Fruit fly (Drosophila melanogaster): ENCODE results near the gene mre11.

Gene mre11

dm6 chr2L:11277927-11278351 lies 4.0 kb upstream of the mre11 start, which contains the start of gene CG33695 (continued):
- TF ChIP-seq ssp (GFP tag; IDR thresholded peaks at IDR 0.05) = peak; percentile 42; the same call in 1 of the 2 replicates
- TF ChIP-seq hbn (GFP tag; IDR thresholded peaks at IDR 0.05; ENCODE audit: partially characterized antibody) = peak; percentile 71
- peak; percentile 64 for TF ChIP-seq CG4424 (GFP tag; optimal IDR thresholded peaks at IDR 0.05)
- TF ChIP-seq CG9876 (GFP tag; optimal IDR thresholded peaks at IDR 0.05) = peak; percentile 42
- TF ChIP-seq Hey (tag; optimal IDR thresholded peaks at IDR 0.05) = no peak
- TF ChIP-seq jing (GFP tag; optimal IDR thresholded peaks at IDR 0.05) = no peak
- TF ChIP-seq CrebB (tag; optimal IDR thresholded peaks at IDR 0.05) = no peak
- TF ChIP-seq fd64A (GFP tag; optimal IDR thresholded peaks at IDR 0.05) = no peak
- TF ChIP-seq CG2712 (tag; optimal IDR thresholded peaks at IDR 0.05) = peak; percentile 41
- TF ChIP-seq kah (GFP tag; optimal IDR thresholded peaks at IDR 0.05) = no peak
- peak; percentile 43 for TF ChIP-seq CG34376 (GFP tag; optimal IDR thresholded peaks at IDR 0.05)
- no peak for TF ChIP-seq CG15696 (tag; optimal IDR thresholded peaks at IDR 0.05)
- TF ChIP-seq cg (GFP tag; optimal IDR thresholded peaks at IDR 0.05) = no peak
- peak; percentile 59 for TF ChIP-seq slp2 (GFP tag; optimal IDR thresholded peaks at IDR 0.05)
- no peak for TF ChIP-seq CG11695 (GFP tag; IDR thresholded peaks at IDR 0.05)
- TF ChIP-seq CG1529 (GFP tag; optimal IDR thresholded peaks at IDR 0.05) = no peak
- no peak for TF ChIP-seq CG9727 (GFP tag; optimal IDR thresholded peaks at IDR 0.05)
- TF ChIP-seq ewg (GFP tag; optimal IDR thresholded peaks at IDR 0.05) = no peak
- peak; percentile 62 for TF ChIP-seq Atf6 (GFP tag; IDR thresholded peaks at IDR 0.05)
- TF ChIP-seq otp (GFP tag; IDR thresholded peaks at IDR 0.05) = no peak
- peak; percentile 58 for TF ChIP-seq CG16863 (GFP tag; optimal IDR thresholded peaks at IDR 0.05)
- TF ChIP-seq H2.0 (GFP tag; IDR thresholded peaks at IDR 0.05) = peak; percentile 28; the same call in 1 of the 2 replicates
- TF ChIP-seq grau (tag; optimal IDR thresholded peaks at IDR 0.05) = peak; percentile 56
- TF ChIP-seq wor (GFP tag; IDR thresholded peaks at IDR 0.05) = no peak
- peak; percentile 45 for TF ChIP-seq eyg (GFP tag; optimal IDR thresholded peaks at IDR 0.05)
- peak; percentile 12 for TF ChIP-seq CG3065 (GFP tag; optimal IDR thresholded peaks at IDR 0.05)
- TF ChIP-seq mirr (GFP tag; optimal IDR thresholded peaks at IDR 0.05) = no peak
- peak; percentile 38 for TF ChIP-seq gfzf (GFP tag; optimal IDR thresholded peaks at IDR 0.05)
- peak; percentile 85 for TF ChIP-seq CG9932 (GFP tag; IDR thresholded peaks at IDR 0.05)
- no peak; the same call in 1 of the 2 replicates for TF ChIP-seq E2f1 (GFP tag; IDR thresholded peaks at IDR 0.05)
- TF ChIP-seq disco-r (GFP tag; optimal IDR thresholded peaks at IDR 0.05) = no peak
- TF ChIP-seq Rx (GFP tag; IDR thresholded peaks at IDR 0.05) = no peak
- peak; percentile 11 for TF ChIP-seq CTCF (GFP tag; optimal IDR thresholded peaks at IDR 0.05)
- no peak for TF ChIP-seq pfk (GFP tag; optimal IDR thresholded peaks at IDR 0.05)
- no peak for TF ChIP-seq sr (GFP tag; IDR thresholded peaks at IDR 0.05)
- TF ChIP-seq CG11723 (GFP tag; optimal IDR thresholded peaks at IDR 0.05) = no peak
- no peak for TF ChIP-seq CG31224 (GFP tag; IDR thresholded peaks at IDR 0.05)
- 0 out of 2 replicates have a peak, but pooled peaks have one; percentile 17 for TF ChIP-seq klu (GFP tag; IDR thresholded peaks at IDR 0.05)
- peak; percentile 99 for TF ChIP-seq CG10267 (tag; optimal IDR thresholded peaks at IDR 0.05)
- TF ChIP-seq sens-2 (GFP tag; IDR thresholded peaks at IDR 0.05) = no peak
- peak; percentile 100 for TF ChIP-seq stwl (tag; optimal IDR thresholded peaks at IDR 0.05)
- peak; percentile 11 for TF ChIP-seq sima (GFP tag; optimal IDR thresholded peaks at IDR 0.05)
- peak; percentile 44; the same call in 1 of the 2 replicates for TF ChIP-seq CG4404 (GFP tag; IDR thresholded peaks at IDR 0.05)
- peak; percentile 55 for TF ChIP-seq trem (tag; optimal IDR thresholded peaks at IDR 0.05)
- no peak for TF ChIP-seq peb (GFP tag; IDR thresholded peaks at IDR 0.05)
- peak; percentile 37 for TF ChIP-seq CG1832 (GFP tag; optimal IDR thresholded peaks at IDR 0.05)
- TF ChIP-seq CG6683 (GFP tag; optimal IDR thresholded peaks at IDR 0.05) = peak; percentile 45
- no peak for TF ChIP-seq nau (GFP tag; optimal IDR thresholded peaks at IDR 0.05)
- TF ChIP-seq D (optimal IDR thresholded peaks at IDR 0.05) = no peak
- TF ChIP-seq D (GFP tag; optimal IDR thresholded peaks at IDR 0.05) = no peak
- TF ChIP-seq CG15073 (GFP tag; optimal IDR thresholded peaks at IDR 0.05) = no peak
- no peak for TF ChIP-seq CG7928 (GFP tag; optimal IDR thresholded peaks at IDR 0.05)

Measured in whole organism, embryonic.